Worm (Caenorhabditis elegans): Measurements from ENCODE around the gene B0244.17.

The B0244.17 gene

DNA sequence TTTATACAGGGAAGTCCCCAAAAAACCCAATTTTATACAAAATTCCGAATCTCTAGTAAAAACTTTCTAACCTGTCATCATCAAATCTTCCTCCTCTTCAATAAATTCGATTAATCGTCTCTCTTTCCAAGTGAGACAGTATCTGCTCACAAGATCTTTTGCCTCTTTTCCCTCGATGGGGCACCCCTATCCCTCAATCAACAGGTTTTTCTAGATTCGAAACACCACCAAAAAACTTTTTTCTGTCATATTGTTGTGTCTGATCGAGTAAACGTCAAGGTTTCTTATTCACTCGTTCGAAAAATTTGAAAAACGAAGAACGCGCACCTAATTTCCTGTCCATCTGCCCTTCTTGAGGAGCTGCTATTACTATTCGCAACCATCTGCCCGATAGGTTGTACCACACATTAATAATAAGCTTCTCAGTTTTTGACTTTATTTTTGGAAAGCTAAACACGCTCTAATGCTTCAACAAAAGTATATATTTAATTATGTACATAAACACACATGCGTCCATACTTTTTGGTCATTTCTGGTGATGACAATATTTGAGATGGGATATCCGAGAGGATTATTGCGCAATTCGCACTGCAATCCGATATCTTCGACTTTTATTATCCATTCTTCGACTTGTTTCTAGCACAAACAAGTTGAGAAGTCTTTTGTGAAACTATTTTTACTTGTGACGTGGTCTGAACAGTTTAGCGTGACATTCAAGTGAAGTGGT is 13.8 kb upstream of the B0244.17 start:
- TF ChIP-seq pes-1 (GFP tag; IDR thresholded peaks at IDR 0.05): no peak
- TF ChIP-seq tra-4 (tag; optimal IDR thresholded peaks at IDR 0.05): no peak
- TF ChIP-seq ceh-13 (GFP tag; optimal IDR thresholded peaks at IDR 0.05): no peak
- TF ChIP-seq ets-7 (tag; optimal IDR thresholded peaks at IDR 0.05): no peak
- no peak for TF ChIP-seq F13C5.2 (tag; optimal IDR thresholded peaks at IDR 0.05)
- TF ChIP-seq tbx-37 (GFP tag; conservative IDR thresholded peaks at IDR 0.05): no peak
- no peak for TF ChIP-seq hnd-1 (tag; optimal IDR thresholded peaks at IDR 0.05)
- no peak for TF ChIP-seq hmbx-1 (tag; optimal IDR thresholded peaks at IDR 0.05)
- TF ChIP-seq aly-1 (tag; optimal IDR thresholded peaks at IDR 0.05): no peak
- TF ChIP-seq tbx-11 (GFP tag; IDR thresholded peaks at IDR 0.05): no peak
- no peak for TF ChIP-seq ama-1 (optimal IDR thresholded peaks at IDR 0.05)
- TF ChIP-seq B0310.2 (tag; optimal IDR thresholded peaks at IDR 0.05): no peak

DNA sequence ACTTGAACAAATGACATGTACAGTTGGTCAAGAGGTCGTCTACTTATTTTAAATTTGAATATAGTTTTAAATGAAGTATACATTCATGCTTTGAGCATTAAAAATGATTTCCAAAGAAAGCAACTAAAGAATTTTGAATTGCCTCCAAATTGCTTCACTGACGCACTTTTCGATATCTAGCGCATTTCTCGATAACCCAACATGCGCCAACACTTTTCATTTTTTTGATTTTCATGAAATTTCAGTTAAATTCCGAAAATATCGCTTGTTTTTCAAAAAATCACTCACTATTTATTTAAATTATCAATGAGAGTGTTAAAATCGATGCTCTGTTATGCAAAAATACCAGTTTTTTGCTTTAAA is 13.2 kb upstream of the B0244.17 start:
- no peak for TF ChIP-seq ceh-36 (tag; optimal IDR thresholded peaks at IDR 0.05)
- TF ChIP-seq aly-1 (tag; optimal IDR thresholded peaks at IDR 0.05): no peak
- no peak for TF ChIP-seq flt-1 (GFP tag; IDR thresholded peaks at IDR 0.05)
- TF ChIP-seq B0310.2 (tag; optimal IDR thresholded peaks at IDR 0.05): no peak
- TF ChIP-seq hmg-4 (GFP tag; optimal IDR thresholded peaks at IDR 0.05): no peak
- no peak for TF ChIP-seq hnd-1 (tag; optimal IDR thresholded peaks at IDR 0.05)
- no peak for TF ChIP-seq tbx-37 (GFP tag; conservative IDR thresholded peaks at IDR 0.05)
- no peak for TF ChIP-seq ama-1 (optimal IDR thresholded peaks at IDR 0.05)
- TF ChIP-seq hmbx-1 (tag; optimal IDR thresholded peaks at IDR 0.05): no peak
- no peak for TF ChIP-seq ets-7 (tag; optimal IDR thresholded peaks at IDR 0.05)

DNA sequence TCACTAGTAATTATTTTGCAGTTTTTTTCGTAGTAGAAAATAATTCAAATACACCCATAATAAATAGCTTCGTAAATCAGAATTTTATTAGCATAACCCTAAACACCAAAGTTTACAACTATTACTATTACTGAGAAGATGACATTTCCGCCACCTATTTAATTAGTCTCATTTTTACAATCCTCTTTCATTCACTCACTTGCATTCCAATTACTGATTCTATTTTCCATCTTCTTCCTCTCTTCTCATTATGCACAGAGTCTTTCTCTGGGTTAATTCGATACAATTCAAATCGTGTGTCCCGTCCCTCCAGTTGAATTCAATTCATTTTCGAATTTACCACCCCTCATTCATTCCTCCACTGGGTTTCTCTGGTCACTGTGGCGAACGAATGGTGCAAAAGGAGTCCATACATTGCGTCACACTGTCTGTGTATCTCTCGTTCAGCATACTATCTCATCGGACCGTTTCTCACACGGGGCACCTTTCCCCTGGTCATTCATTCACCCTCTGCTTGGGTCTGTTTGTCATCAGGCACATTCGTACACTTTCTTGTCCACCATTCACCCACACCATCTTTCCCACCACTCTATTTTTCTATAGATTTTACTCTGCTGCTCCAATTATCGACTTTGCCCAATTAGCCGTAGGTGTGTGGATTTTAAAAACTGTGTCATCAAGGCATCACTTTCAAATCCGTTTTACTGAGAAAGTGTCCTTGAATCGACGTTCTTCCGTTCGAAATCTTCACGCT is 12.6 kb upstream of the B0244.17 start:
- TF ChIP-seq B0310.2 (tag; optimal IDR thresholded peaks at IDR 0.05) (no peak), hmg-4 (GFP tag; optimal IDR thresholded peaks at IDR 0.05) (peak; percentile 27), scrt-1 (GFP tag; IDR thresholded peaks at IDR 0.05) (0 out of 2 replicates have a peak, but pooled peaks have one; percentile 9), aly-1 (tag; optimal IDR thresholded peaks at IDR 0.05) (peak; percentile 51), flt-1 (GFP tag; IDR thresholded peaks at IDR 0.05) (no peak)

DNA sequence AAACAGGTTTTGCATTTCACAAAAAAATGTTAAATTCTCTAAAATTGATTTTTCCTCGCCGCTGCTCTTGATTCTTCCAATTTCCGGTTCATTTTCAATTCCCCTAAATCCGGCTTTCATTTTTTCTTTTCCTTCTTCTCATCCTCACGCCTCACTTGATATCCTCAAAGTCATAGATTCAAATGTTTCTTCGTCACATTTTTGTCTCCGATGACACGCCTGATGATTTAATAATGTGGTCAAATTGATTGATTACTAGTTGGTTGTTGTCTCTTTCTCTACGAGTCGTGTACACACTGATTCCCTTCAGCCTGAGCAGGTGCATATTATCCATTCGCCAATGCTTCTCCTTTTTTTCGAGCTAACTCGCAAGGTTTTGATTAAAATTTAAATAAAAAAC is 11.5 kb upstream of the B0244.17 start:
- no peak for TF ChIP-seq scrt-1 (GFP tag; IDR thresholded peaks at IDR 0.05)
- no peak for TF ChIP-seq sea-1 (GFP tag; conservative IDR thresholded peaks at IDR 0.05)
- TF ChIP-seq pes-1 (GFP tag; IDR thresholded peaks at IDR 0.05): no peak
- TF ChIP-seq ceh-13 (GFP tag; optimal IDR thresholded peaks at IDR 0.05): no peak
- no peak for TF ChIP-seq flt-1 (GFP tag; IDR thresholded peaks at IDR 0.05)
- no peak for TF ChIP-seq F13C5.2 (tag; optimal IDR thresholded peaks at IDR 0.05)
- no peak for TF ChIP-seq hnd-1 (tag; optimal IDR thresholded peaks at IDR 0.05)
- TF ChIP-seq aly-1 (tag; optimal IDR thresholded peaks at IDR 0.05): no peak
- TF ChIP-seq tbx-37 (GFP tag; conservative IDR thresholded peaks at IDR 0.05): no peak
- TF ChIP-seq hmbx-1 (tag; optimal IDR thresholded peaks at IDR 0.05): no peak
- TF ChIP-seq hmg-4 (GFP tag; optimal IDR thresholded peaks at IDR 0.05): no peak
- no peak for TF ChIP-seq tra-4 (tag; optimal IDR thresholded peaks at IDR 0.05)
- TF ChIP-seq tbx-11 (GFP tag; IDR thresholded peaks at IDR 0.05): no peak
- no peak for TF ChIP-seq ceh-36 (tag; optimal IDR thresholded peaks at IDR 0.05)
- TF ChIP-seq ama-1 (optimal IDR thresholded peaks at IDR 0.05): no peak
- no peak for TF ChIP-seq B0310.2 (tag; optimal IDR thresholded peaks at IDR 0.05)

DNA sequence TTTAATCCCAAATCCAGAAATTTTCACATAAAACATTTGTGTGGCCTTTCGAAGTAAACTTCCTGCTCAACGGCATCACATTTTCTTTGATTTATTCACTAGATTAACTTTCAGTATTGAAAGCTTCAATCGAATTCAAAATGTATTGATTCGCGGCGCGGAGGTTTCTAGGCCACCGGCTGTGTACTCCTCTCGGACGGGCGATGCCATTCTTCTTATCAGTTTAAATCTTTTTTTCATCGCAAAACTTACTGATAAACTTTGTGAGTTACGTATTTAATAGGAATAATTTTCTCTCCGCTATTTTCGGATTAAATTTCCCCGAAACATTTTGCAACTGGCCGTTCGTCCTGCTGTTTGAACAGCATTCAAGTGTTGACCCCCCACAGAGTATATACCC is 11.1 kb upstream of the B0244.17 start:
- TF ChIP-seq B0310.2 (tag; optimal IDR thresholded peaks at IDR 0.05) (no peak), hmg-4 (GFP tag; optimal IDR thresholded peaks at IDR 0.05) (peak; percentile 21), tbx-37 (GFP tag; conservative IDR thresholded peaks at IDR 0.05) (peak; percentile 12; the same call in 1 of the 2 replicates)

DNA sequence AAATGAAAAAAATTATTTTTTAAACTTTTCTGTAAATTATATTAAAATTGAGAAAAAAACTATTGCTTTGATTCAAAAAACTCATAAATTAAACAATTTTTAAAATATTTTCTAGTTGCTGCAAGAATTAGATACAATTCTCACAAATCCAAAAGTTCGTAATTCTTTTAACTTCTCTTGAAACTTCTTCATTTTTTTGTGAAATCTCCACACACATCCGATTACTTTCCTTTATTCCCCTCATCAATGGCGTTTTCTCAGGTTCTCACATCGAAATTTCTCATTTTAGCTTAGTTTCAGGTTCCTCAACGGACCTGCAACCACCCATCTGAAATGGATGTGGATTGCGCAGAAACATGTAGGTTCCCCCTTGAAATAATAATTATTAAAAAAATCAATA is 10.5 kb upstream of the B0244.17 start, which contains the start of gene wrm-1:
Gene wrm-1, plus strand, starts transcription at position 301 of the 400 bp plus-strand sequence.
- TF ChIP-seq ets-7 (tag; optimal IDR thresholded peaks at IDR 0.05) (no peak), aly-1 (tag; optimal IDR thresholded peaks at IDR 0.05) (no peak), tbx-37 (GFP tag; conservative IDR thresholded peaks at IDR 0.05) (no peak), F13C5.2 (tag; optimal IDR thresholded peaks at IDR 0.05) (no peak), tra-4 (tag; optimal IDR thresholded peaks at IDR 0.05) (no peak), pes-1 (GFP tag; IDR thresholded peaks at IDR 0.05) (no peak), hmbx-1 (tag; optimal IDR thresholded peaks at IDR 0.05) (no peak), ceh-36 (tag; optimal IDR thresholded peaks at IDR 0.05) (no peak), hmg-4 (GFP tag; optimal IDR thresholded peaks at IDR 0.05) (no peak), ceh-13 (GFP tag; optimal IDR thresholded peaks at IDR 0.05) (no peak), sea-1 (GFP tag; conservative IDR thresholded peaks at IDR 0.05) (no peak), scrt-1 (GFP tag; IDR thresholded peaks at IDR 0.05) (no peak), hnd-1 (tag; optimal IDR thresholded peaks at IDR 0.05) (no peak), flt-1 (GFP tag; IDR thresholded peaks at IDR 0.05) (no peak), tbx-11 (GFP tag; IDR thresholded peaks at IDR 0.05) (no peak), ama-1 (optimal IDR thresholded peaks at IDR 0.05) (no peak), B0310.2 (tag; optimal IDR thresholded peaks at IDR 0.05) (no peak)

DNA sequence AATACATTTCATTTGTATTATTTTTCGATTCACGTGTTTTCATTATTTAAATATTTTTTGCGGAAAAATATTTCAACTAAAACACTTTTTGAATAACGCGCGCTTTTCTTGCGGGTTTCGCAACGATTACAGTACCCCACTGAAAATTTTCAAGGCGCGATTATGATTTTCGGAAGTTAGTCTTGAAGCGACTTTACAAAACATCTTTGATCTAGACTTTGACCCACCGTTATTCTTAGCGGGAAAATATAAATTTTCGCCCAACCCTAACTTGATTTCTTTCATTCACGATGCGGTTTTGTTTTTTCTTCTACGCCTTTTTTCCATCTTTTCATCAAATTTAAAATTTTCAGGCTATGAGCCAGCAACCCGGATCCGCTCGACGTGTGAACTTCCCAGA is 5.2 kb upstream of the B0244.17 start, which contains the start of gene egg-1:
Gene egg-1, plus strand, starts transcription at position 354 of the 400 bp plus-strand sequence.
- no peak for TF ChIP-seq ceh-13 (GFP tag; optimal IDR thresholded peaks at IDR 0.05)
- TF ChIP-seq ets-7 (tag; optimal IDR thresholded peaks at IDR 0.05): no peak
- no peak for TF ChIP-seq ama-1 (optimal IDR thresholded peaks at IDR 0.05)
- TF ChIP-seq scrt-1 (GFP tag; IDR thresholded peaks at IDR 0.05): no peak
- no peak for TF ChIP-seq tbx-11 (GFP tag; IDR thresholded peaks at IDR 0.05)

Data from whole organism, early embryonic.